Fruit fly (Drosophila melanogaster): Measurements from ENCODE around the gene CG32982.

Gene CG32982

DNA sequence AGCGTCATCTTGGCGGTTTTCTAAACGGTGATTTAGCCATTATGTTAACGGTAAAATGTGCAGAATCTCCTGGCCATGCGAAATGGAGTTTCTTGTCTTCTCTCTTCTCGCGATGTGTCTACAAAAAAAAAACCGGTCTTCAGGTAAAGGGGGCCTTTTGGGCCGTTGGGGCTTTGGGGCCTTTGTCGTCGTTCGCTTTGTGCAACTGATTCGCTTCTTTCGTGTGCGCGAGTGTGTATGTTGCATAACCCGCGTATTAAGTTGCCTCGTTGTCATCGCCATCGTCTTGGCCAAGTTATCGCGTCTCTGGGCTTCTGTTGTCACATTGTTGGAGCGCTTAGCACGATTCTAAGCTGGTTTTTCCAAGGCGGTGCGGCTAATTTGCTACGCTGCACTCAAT lies 63.3 kb downstream of the CG32982 start:
- 0 out of 2 replicates have a peak, but pooled peaks have one; percentile 6 for TF ChIP-seq CG14014 (GFP tag; IDR thresholded peaks at IDR 0.05)
- TF ChIP-seq CG1024 (GFP tag; IDR thresholded peaks at IDR 0.05): no peak
- TF ChIP-seq Dip3 (GFP tag; optimal IDR thresholded peaks at IDR 0.05): no peak
- peak in 1 of 2 experiments; percentile 84 for TF ChIP-seq Pdp1 (GFP tag; optimal IDR thresholded peaks at IDR 0.05)

DNA sequence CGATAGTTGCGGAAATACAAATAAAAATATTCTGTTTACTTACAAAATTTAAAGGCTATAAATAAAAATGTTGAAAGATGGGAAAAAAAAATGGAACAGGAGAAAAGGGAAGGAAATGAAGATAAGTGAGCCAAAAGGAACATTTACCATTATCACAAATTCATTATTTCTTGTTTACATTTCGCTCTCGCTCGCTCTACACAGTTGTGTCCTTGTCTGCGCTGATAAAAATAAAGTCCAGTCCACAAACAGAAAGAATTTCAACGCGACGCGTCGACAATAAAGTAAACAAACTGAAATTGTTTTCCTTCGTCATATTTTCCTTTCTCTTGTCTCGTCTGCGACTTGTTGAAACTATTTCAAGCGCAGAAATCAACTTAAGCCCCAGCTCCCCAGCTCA lies 63.7 kb downstream of the CG32982 start:
- peak; percentile 43 for TF ChIP-seq CG9727 (GFP tag; optimal IDR thresholded peaks at IDR 0.05)
- peak; percentile 59 for TF ChIP-seq CG15696 (tag; optimal IDR thresholded peaks at IDR 0.05)
- no peak for TF ChIP-seq en (GFP tag; optimal IDR thresholded peaks at IDR 0.05)
- peak; percentile 24 for TF ChIP-seq Kr (GFP tag; optimal IDR thresholded peaks at IDR 0.05)
- peak; percentile 36 for TF ChIP-seq CG33557 (GFP tag; optimal IDR thresholded peaks at IDR 0.05)
- no peak for TF ChIP-seq dmrt11E (tag; optimal IDR thresholded peaks at IDR 0.05)
- peak; percentile 17 for TF ChIP-seq CG15479 (GFP tag; optimal IDR thresholded peaks at IDR 0.05)
- peak; percentile 33 for TF ChIP-seq sens (GFP tag)
- TF ChIP-seq tll (GFP tag; optimal IDR thresholded peaks at IDR 0.05): peak in 1 of 2 experiments; percentile 8
- TF ChIP-seq CG2199 (GFP tag; IDR thresholded peaks at IDR 0.05): 0 out of 3 replicates have a peak, but pooled peaks have one; percentile 9
- peak; percentile 19 for TF ChIP-seq CG2202 (tag; optimal IDR thresholded peaks at IDR 0.05)
- no peak for TF ChIP-seq seq (GFP tag; IDR thresholded peaks at IDR 0.05)
- TF ChIP-seq CG14710 (tag; optimal IDR thresholded peaks at IDR 0.05): peak; percentile 1
- TF ChIP-seq emc (GFP tag; optimal IDR thresholded peaks at IDR 0.05): no peak
- TF ChIP-seq croc (GFP tag; conservative IDR thresholded peaks at IDR 0.05): no peak

- TF ChIP-seq gsb-n (tag; optimal IDR thresholded peaks at IDR 0.05) (peak; percentile 65), salm (tag; optimal IDR thresholded peaks at IDR 0.05) (peak; percentile 46), CG16863 (GFP tag; optimal IDR thresholded peaks at IDR 0.05) (peak; percentile 28), CG18764 (GFP tag; optimal IDR thresholded peaks at IDR 0.05) (peak; percentile 28), CG3163 (GFP tag; optimal IDR thresholded peaks at IDR 0.05) (peak; percentile 21), stc (GFP tag; IDR thresholded peaks at IDR 0.05) (no peak), NC2α (GFP tag; optimal IDR thresholded peaks at IDR 0.05) (peak; percentile 10), cg (GFP tag; optimal IDR thresholded peaks at IDR 0.05) (peak; percentile 81), kni (GFP tag; optimal IDR thresholded peaks at IDR 0.05) (peak; percentile 92), Rx (GFP tag; IDR thresholded peaks at IDR 0.05) (no peak), CG4730 (GFP tag; IDR thresholded peaks at IDR 0.05) (no peak), hkb (optimal IDR thresholded peaks at IDR 0.05) (no peak), hkb (GFP tag; IDR thresholded peaks at IDR 0.05) (0 out of 2 replicates have a peak, but pooled peaks have one; percentile 21), CG6813 (GFP tag; optimal IDR thresholded peaks at IDR 0.05) (peak; percentile 57), CG10979 (tag; optimal IDR thresholded peaks at IDR 0.05) (peak; percentile 47), chm (GFP tag; IDR thresholded peaks at IDR 0.05) (0 out of 2 replicates have a peak, but pooled peaks have one; percentile 53), croc (GFP tag; conservative IDR thresholded peaks at IDR 0.05) (peak; percentile 34; the same call in 2 of the 3 replicates), CG15601 (tag; optimal IDR thresholded peaks at IDR 0.05) (peak; percentile 78), Eip74EF (GFP tag; optimal IDR thresholded peaks at IDR 0.05) (peak in 1 of 2 experiments; percentile 47), CG10431 (GFP tag; optimal IDR thresholded peaks at IDR 0.05) (peak; percentile 82), CG7928 (GFP tag; optimal IDR thresholded peaks at IDR 0.05) (no peak), CG10147 (GFP tag; optimal IDR thresholded peaks at IDR 0.05) (no peak), CG17186 (GFP tag; optimal IDR thresholded peaks at IDR 0.05) (peak; percentile 36), CG17385 (GFP tag; optimal IDR thresholded peaks at IDR 0.05) (peak; percentile 33), CG2202 (tag; optimal IDR thresholded peaks at IDR 0.05) (peak; percentile 75), CG4424 (GFP tag; optimal IDR thresholded peaks at IDR 0.05) (no peak), CG8290 (GFP tag; optimal IDR thresholded peaks at IDR 0.05) (no peak), CG8290 (tag; optimal IDR thresholded peaks at IDR 0.05) (peak; percentile 32 to 81), run (tag; optimal IDR thresholded peaks at IDR 0.05) (no peak), Bdp1 (GFP tag; optimal IDR thresholded peaks at IDR 0.05) (no peak), pb (GFP tag; optimal IDR thresholded peaks at IDR 0.05) (no peak)
Measured at dm6 chr2L:9190270-9190669, 64.7 kb downstream of the CG32982 start.

All from whole organism, embryonic.